Worm (Caenorhabditis elegans): ENCODE measurements around the gene T20D3.14.

DNA sequence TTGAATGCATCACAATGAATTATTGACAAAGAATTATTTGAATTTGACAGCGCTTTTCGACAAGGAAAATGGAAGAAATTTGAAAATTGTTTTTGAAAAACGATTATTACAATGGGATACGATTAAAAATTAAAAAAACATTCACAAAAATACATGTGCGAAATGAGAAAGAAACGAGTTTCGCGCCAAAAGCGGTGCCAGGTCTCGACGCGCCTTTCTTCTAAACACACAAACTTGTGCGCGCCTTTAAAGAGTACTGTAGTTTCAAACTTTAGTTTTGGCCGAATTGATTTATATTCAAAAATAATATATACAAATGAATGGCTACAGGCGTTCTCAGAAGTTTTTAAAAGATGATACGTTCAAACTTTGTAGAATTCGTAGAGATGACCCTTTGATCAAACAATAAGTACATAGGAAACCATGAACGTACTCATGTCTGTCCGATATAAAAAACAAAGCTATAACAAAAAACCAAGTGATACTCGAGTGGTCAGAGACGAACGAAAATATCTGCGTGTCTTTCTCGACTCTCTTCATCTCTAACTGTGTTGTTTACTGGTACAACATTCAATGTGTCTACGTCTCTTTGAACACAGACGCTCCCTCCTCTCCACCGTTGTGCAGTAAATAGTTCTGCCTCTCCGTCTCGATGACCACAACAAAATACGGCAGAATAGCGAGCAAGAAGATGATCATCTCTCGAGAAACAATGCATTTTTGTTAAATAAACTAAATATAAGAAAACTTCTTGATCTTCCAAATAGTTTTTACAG is 32.3 kb upstream of the T20D3.14 start:
- TF ChIP-seq ama-1 (optimal IDR thresholded peaks at IDR 0.05) (no peak), hnd-1 (tag; optimal IDR thresholded peaks at IDR 0.05) (no peak), tra-4 (tag; optimal IDR thresholded peaks at IDR 0.05) (no peak), aly-1 (tag; optimal IDR thresholded peaks at IDR 0.05) (no peak), ceh-36 (tag; optimal IDR thresholded peaks at IDR 0.05) (no peak), ceh-13 (GFP tag; optimal IDR thresholded peaks at IDR 0.05) (no peak), flt-1 (GFP tag; IDR thresholded peaks at IDR 0.05) (no peak), scrt-1 (GFP tag; IDR thresholded peaks at IDR 0.05) (no peak)

Measured in whole organism, early embryonic.